Worm (Caenorhabditis elegans): ENCODE measurements around the gene F09A5.2.

F09A5.2 gene

DNA sequence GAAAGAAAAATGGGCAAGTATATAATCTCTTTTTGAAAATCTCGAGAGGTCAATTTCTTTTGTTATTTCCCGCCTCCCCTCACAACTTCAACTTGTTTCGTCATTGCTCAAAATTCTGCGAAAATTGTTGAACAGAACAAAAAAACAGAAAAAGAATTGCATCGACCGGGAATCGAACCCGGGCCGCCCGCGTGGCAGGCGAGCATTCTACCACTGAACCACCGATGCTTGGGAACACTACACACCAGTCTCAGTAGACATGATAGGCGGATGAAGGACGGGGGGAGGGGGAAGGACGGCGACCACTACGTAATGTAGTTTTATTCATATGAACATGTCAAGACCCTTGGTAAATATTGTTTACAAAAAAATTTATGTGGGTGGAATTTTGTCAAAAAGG, 13.8 kb upstream of the F09A5.2 start (continued):
- TF ChIP-seq K09A11.1 (tag; optimal IDR thresholded peaks at IDR 0.05; ENCODE audit: insufficient read depth) (peak; percentile 89), ceh-30 (tag; optimal IDR thresholded peaks at IDR 0.05) (no peak), unc-3 (GFP tag; conservative IDR thresholded peaks at IDR 0.05) (peak; percentile 97), unc-3 (tag; optimal IDR thresholded peaks at IDR 0.05) (peak; percentile 62), nhr-232 (tag; optimal IDR thresholded peaks at IDR 0.05) (peak; percentile 95), sox-2 (GFP tag; IDR thresholded peaks at IDR 0.05) (peak; percentile 93), ceh-24 (tag; optimal IDR thresholded peaks at IDR 0.05) (peak; percentile 86), fax-1 (tag; optimal IDR thresholded peaks at IDR 0.05) (peak; percentile 59), ceh-34 (tag; optimal IDR thresholded peaks at IDR 0.05) (peak; percentile 96), lim-6 (tag; optimal IDR thresholded peaks at IDR 0.05) (peak; percentile 86), ztf-16 (tag; optimal IDR thresholded peaks at IDR 0.05) (peak; percentile 87), ceh-14 (tag; optimal IDR thresholded peaks at IDR 0.05) (peak; percentile 94), pqm-1 (tag; optimal IDR thresholded peaks at IDR 0.05) (peak; percentile 43), T23F11.4 (GFP tag; optimal IDR thresholded peaks at IDR 0.05) (peak; percentile 83), ttx-3 (tag; optimal IDR thresholded peaks at IDR 0.05) (peak; percentile 93), elt-2 (tag; optimal IDR thresholded peaks at IDR 0.05) (peak; percentile 97), sdc-2 (tag; optimal IDR thresholded peaks at IDR 0.05) (peak; percentile 93), ceh-31 (tag; optimal IDR thresholded peaks at IDR 0.05) (peak; percentile 86), C38D4.7 (GFP tag; optimal IDR thresholded peaks at IDR 0.05) (peak; percentile 91), ceh-2 (tag; optimal IDR thresholded peaks at IDR 0.05) (peak; percentile 83), eyg-1 (tag; optimal IDR thresholded peaks at IDR 0.05) (peak; percentile 79), rnt-1 (tag; optimal IDR thresholded peaks at IDR 0.05) (peak; percentile 49), fkh-10 (GFP tag; optimal IDR thresholded peaks at IDR 0.05) (no peak), pha-2 (tag; optimal IDR thresholded peaks at IDR 0.05) (peak; percentile 94), che-1 (tag; optimal IDR thresholded peaks at IDR 0.05) (peak; percentile 94), hlh-6 (tag; optimal IDR thresholded peaks at IDR 0.05) (peak; percentile 97), unc-86 (tag; optimal IDR thresholded peaks at IDR 0.05) (peak; percentile 92), tbx-2 (tag; optimal IDR thresholded peaks at IDR 0.05) (peak; percentile 93), ceh-18 (tag; optimal IDR thresholded peaks at IDR 0.05) (peak; percentile 61), dve-1 (tag; optimal IDR thresholded peaks at IDR 0.05) (peak; percentile 46), madf-2 (tag; optimal IDR thresholded peaks at IDR 0.05) (peak; percentile 69), ceh-45 (GFP tag; IDR thresholded peaks at IDR 0.05) (peak; percentile 95), tbx-7 (tag; optimal IDR thresholded peaks at IDR 0.05) (peak; percentile 7), nfya-1 (tag; optimal IDR thresholded peaks at IDR 0.05) (peak; percentile 71), hlh-15 (tag; optimal IDR thresholded peaks at IDR 0.05) (peak; percentile 40), ref-2 (tag; optimal IDR thresholded peaks at IDR 0.05) (peak; percentile 66), ceh-9 (tag; optimal IDR thresholded peaks at IDR 0.05) (peak; percentile 89), hlh-30 (tag; optimal IDR thresholded peaks at IDR 0.05; ENCODE audit: insufficient read depth) (peak; percentile 69), ets-4 (tag; optimal IDR thresholded peaks at IDR 0.05) (peak; percentile 80), ceh-22 (tag; optimal IDR thresholded peaks at IDR 0.05) (no peak), ceh-6 (GFP tag; optimal IDR thresholded peaks at IDR 0.05) (peak; percentile 95), npax-4 (tag; optimal IDR thresholded peaks at IDR 0.05) (peak; percentile 56), hlh-13 (GFP tag; optimal IDR thresholded peaks at IDR 0.05) (peak; percentile 87), ahr-1 (tag; optimal IDR thresholded peaks at IDR 0.05) (peak; percentile 65), odd-2 (tag; optimal IDR thresholded peaks at IDR 0.05) (peak; percentile 74), pha-4 (tag; optimal IDR thresholded peaks at IDR 0.05) (no peak), pros-1 (tag; optimal IDR thresholded peaks at IDR 0.05) (peak; percentile 37), unc-42 (tag; optimal IDR thresholded peaks at IDR 0.05) (peak; percentile 17), syd-9 (tag; optimal IDR thresholded peaks at IDR 0.05) (peak; percentile 75), Y22D7AL.16 (tag; optimal IDR thresholded peaks at IDR 0.05) (peak; percentile 87), K02D7.2 (tag; optimal IDR thresholded peaks at IDR 0.05) (peak; percentile 90), sox-4 (tag; optimal IDR thresholded peaks at IDR 0.05) (peak; percentile 97), unc-55 (GFP tag; optimal IDR thresholded peaks at IDR 0.05) (no peak)

Measured in whole organism, late embryonic.